Worm (Caenorhabditis elegans) whole organism, midembryonic: ENCODE results near the gene Y25C1A.6.

Experiments used
- T22C8.4 ChIP-seq: fragments of 200-800 bp; sonication (Bioruptor generic); IDR thresholded peaks from 2 replicates; pipeline ENCODE4 v1.3.6; 2022; ENCODE audit warnings: missing genetic modification characterization, missing compliant biosample characterization
- tab-1 ChIP-seq: fragments of 200-800 bp; sonication (Bioruptor generic); IDR thresholded peaks from 2 replicates; pipeline ENCODE4 v1.3.6; 2022; ENCODE audit warnings: missing genetic modification characterization, missing compliant biosample characterization

- TF ChIP-seq tab-1 (GFP tag; lab: Robert Waterston, UW): no peak
- TF ChIP-seq T22C8.4: peak; percentile 21; the same call in 1 of the 2 replicates
Observed at ce11 chrII:3068646-3069045, 7.8 kb downstream of the Y25C1A.6 start.
